Worm (Caenorhabditis elegans): ENCODE data around the gene M163.9.

M163.9 gene

ce11 chrX:14503800-14504550 lies 34.6 kb downstream of the M163.9 start, which contains the start of gene M163.1 (continued):
- TF ChIP-seq Y75B8A.6 (GFP tag; IDR thresholded peaks at IDR 0.05) = no peak
- no peak for TF ChIP-seq zag-1 (tag; optimal IDR thresholded peaks at IDR 0.05)
- TF ChIP-seq spr-1 (tag; optimal IDR thresholded peaks at IDR 0.05) = no peak
- no peak for TF ChIP-seq unc-130 (GFP tag; optimal IDR thresholded peaks at IDR 0.05)
- no peak for TF ChIP-seq nhr-25 (tag; optimal IDR thresholded peaks at IDR 0.05; ENCODE audit: borderline replicate concordance, insufficient read depth)
- TF ChIP-seq mep-1 (tag; optimal IDR thresholded peaks at IDR 0.05) = no peak
- TF ChIP-seq dmd-6 (GFP tag; IDR thresholded peaks at IDR 0.05) = peak; percentile 56
- TF ChIP-seq nhr-77 (tag; optimal IDR thresholded peaks at IDR 0.05) = no peak
- no peak for TF ChIP-seq dpl-1 (GFP tag; optimal IDR thresholded peaks at IDR 0.05)
- TF ChIP-seq snpc-4 (tag; optimal IDR thresholded peaks at IDR 0.05) = no peak
- TF ChIP-seq mxl-3 (GFP tag; optimal IDR thresholded peaks at IDR 0.05) = no peak
- TF ChIP-seq skn-1 (tag; optimal IDR thresholded peaks at IDR 0.05) = no peak
- no peak for TF ChIP-seq unc-39 (tag; optimal IDR thresholded peaks at IDR 0.05)
- TF ChIP-seq daf-16 (GFP tag; optimal IDR thresholded peaks at IDR 0.05) = no peak
- TF ChIP-seq daf-16 (tag; optimal IDR thresholded peaks at IDR 0.05) = peak; percentile 57
- TF ChIP-seq aha-1 (tag) = peak; percentile 95
- peak; percentile 42 for TF ChIP-seq dve-1 (tag; optimal IDR thresholded peaks at IDR 0.05; ENCODE audit: insufficient read depth)
- TF ChIP-seq daf-8 (GFP tag; IDR thresholded peaks at IDR 0.05) = no peak
- peak; percentile 49 for TF ChIP-seq pqm-1 (tag; optimal IDR thresholded peaks at IDR 0.05)
- no peak for TF ChIP-seq mxl-2 (GFP tag; conservative IDR thresholded peaks at IDR 0.05)
- no peak for TF ChIP-seq lim-7 (GFP tag; IDR thresholded peaks at IDR 0.05)
- TF ChIP-seq set-16 (GFP tag; IDR thresholded peaks at IDR 0.05) = peak; percentile 84
- 0 out of 2 replicates have a peak, but pooled peaks have one; percentile 18 for TF ChIP-seq lin-38 (GFP tag; IDR thresholded peaks at IDR 0.05)
- TF ChIP-seq snpc-1.2 (GFP tag; IDR thresholded peaks at IDR 0.05) = no peak
- no peak for TF ChIP-seq nhr-10 (tag; optimal IDR thresholded peaks at IDR 0.05)
- TF ChIP-seq T20F7.1 (GFP tag; optimal IDR thresholded peaks at IDR 0.05) = no peak

- TF ChIP-seq madf-5 (GFP tag; IDR thresholded peaks at IDR 0.05) (no peak), mxl-3 (GFP tag; optimal IDR thresholded peaks at IDR 0.05) (peak; percentile 47), lin-1 (GFP tag; IDR thresholded peaks at IDR 0.05) (0 out of 2 replicates have a peak, but pooled peaks have one; percentile 20), tra-1 (GFP tag; IDR thresholded peaks at IDR 0.05) (0 out of 2 replicates have a peak, but pooled peaks have one; percentile 12), nhr-42 (GFP tag; IDR thresholded peaks at IDR 0.05) (no peak), dmd-6 (GFP tag; IDR thresholded peaks at IDR 0.05) (peak; percentile 35), daf-16 (GFP tag; optimal IDR thresholded peaks at IDR 0.05) (no peak), daf-16 (tag; optimal IDR thresholded peaks at IDR 0.05) (peak; percentile 36), dve-1 (tag; optimal IDR thresholded peaks at IDR 0.05; ENCODE audit: insufficient read depth) (peak; percentile 54), pqm-1 (tag; optimal IDR thresholded peaks at IDR 0.05) (peak; percentile 72), hlh-11 (tag; optimal IDR thresholded peaks at IDR 0.05) (peak; percentile 41), php-3 (GFP tag; IDR thresholded peaks at IDR 0.05) (peak; percentile 41; the same call in 1 of the 2 replicates), F10B5.3 (tag; optimal IDR thresholded peaks at IDR 0.05) (peak; percentile 7), F44E2.7 (GFP tag; IDR thresholded peaks at IDR 0.05) (0 out of 2 replicates have a peak, but pooled peaks have one; percentile 0), ces-1 (GFP tag; optimal IDR thresholded peaks at IDR 0.05) (no peak), ceh-20 (GFP tag; IDR thresholded peaks at IDR 0.05) (no peak), dmd-8 (GFP tag; IDR thresholded peaks at IDR 0.05) (0 out of 2 replicates have a peak, but pooled peaks have one; percentile 22), nhr-28 (tag; optimal IDR thresholded peaks at IDR 0.05) (peak; percentile 83)
Observed at ce11 chrX:14504551-14504902, 35.1 kb downstream of the M163.9 start.
